Fruit fly (Drosophila melanogaster): ENCODE measurements around the gene Npc2d.

The Npc2d gene

DNA sequence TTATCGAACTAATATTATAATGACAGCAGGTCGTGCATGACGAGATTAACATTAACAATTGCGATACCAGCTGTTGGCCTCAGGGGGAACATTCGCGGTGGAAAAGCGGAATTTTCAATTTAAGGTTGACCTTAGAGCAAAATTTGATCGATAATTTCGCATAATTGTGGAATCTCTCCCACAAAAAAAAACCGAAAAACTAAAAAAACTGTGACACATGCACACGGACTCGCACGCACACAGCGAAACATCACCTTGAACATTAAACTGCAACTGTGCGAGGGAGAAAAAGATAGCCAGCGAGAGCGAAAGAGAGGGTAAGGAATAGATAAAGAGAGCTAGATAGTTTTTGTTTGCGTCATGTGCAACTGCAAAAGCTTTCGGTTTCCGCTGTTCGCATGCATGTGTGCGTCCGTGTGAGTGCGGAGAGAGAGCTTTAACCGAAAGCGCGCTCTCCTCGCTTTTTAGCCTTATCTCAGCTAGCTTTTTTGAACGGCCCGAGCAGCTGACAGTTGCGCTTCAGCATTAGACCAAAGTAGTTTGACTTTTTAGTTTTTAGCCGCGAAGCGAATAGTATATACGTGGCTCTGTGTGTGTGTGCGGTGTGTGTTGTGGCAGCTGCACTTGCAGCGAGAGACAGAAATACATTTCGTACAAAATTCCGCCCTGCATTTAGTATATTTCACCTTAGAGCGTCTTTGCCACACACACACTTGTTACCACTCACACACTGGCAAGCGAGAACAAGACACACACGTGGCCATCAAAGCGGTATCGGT lies 37.6 kb upstream of the Npc2d start (continued):
- TF ChIP-seq org-1 (GFP tag; optimal IDR thresholded peaks at IDR 0.05) (no peak), Deaf1 (tag; optimal IDR thresholded peaks at IDR 0.05) (peak; percentile 55), usp (GFP tag; optimal IDR thresholded peaks at IDR 0.05) (no peak), CG18619 (GFP tag; optimal IDR thresholded peaks at IDR 0.05) (no peak), sim (GFP tag; IDR thresholded peaks at IDR 0.05) (no peak), sd (tag; optimal IDR thresholded peaks at IDR 0.05) (peak; percentile 20), gem (tag; optimal IDR thresholded peaks at IDR 0.05) (no peak), Oli (tag; optimal IDR thresholded peaks at IDR 0.05) (no peak), TFAM (GFP tag; optimal IDR thresholded peaks at IDR 0.05) (no peak), ems (GFP tag; optimal IDR thresholded peaks at IDR 0.05) (no peak), Sry-δ (GFP tag; optimal IDR thresholded peaks at IDR 0.05) (no peak), Spps (tag; optimal IDR thresholded peaks at IDR 0.05) (no peak), ci (GFP tag; IDR thresholded peaks at IDR 0.05) (peak; percentile 77; the same call in 2 of the 3 replicates), CG11247 (GFP tag; IDR thresholded peaks at IDR 0.05) (no peak), sug (tag; optimal IDR thresholded peaks at IDR 0.05) (no peak), Gug (GFP tag; IDR thresholded peaks at IDR 0.05) (no peak), CG10431 (GFP tag; optimal IDR thresholded peaks at IDR 0.05) (no peak), CG12769 (tag; optimal IDR thresholded peaks at IDR 0.05) (peak; percentile 43), maf-S (GFP tag; optimal IDR thresholded peaks at IDR 0.05) (no peak), chif (GFP tag; optimal IDR thresholded peaks at IDR 0.05) (no peak), CG4328 (GFP tag; optimal IDR thresholded peaks at IDR 0.05) (no peak), CG11723 (GFP tag; optimal IDR thresholded peaks at IDR 0.05) (no peak), CG15479 (GFP tag; optimal IDR thresholded peaks at IDR 0.05) (no peak), crol (GFP tag; IDR thresholded peaks at IDR 0.05) (no peak), CG16815 (GFP tag; optimal IDR thresholded peaks at IDR 0.05) (no peak), zf30C (GFP tag; optimal IDR thresholded peaks at IDR 0.05) (no peak), pnt (GFP tag; optimal IDR thresholded peaks at IDR 0.05) (no peak), CG8281 (tag; optimal IDR thresholded peaks at IDR 0.05) (no peak), CG3838 (GFP tag; optimal IDR thresholded peaks at IDR 0.05) (no peak), sna (GFP tag; IDR thresholded peaks at IDR 0.05; ENCODE audit: partially characterized antibody) (0 out of 2 replicates have a peak, but pooled peaks have one; percentile 19), Bdp1 (GFP tag; optimal IDR thresholded peaks at IDR 0.05) (no peak), ro (GFP tag; IDR thresholded peaks at IDR 0.05) (no peak), GATAe (GFP tag; conservative IDR thresholded peaks at IDR 0.05) (no peak), onecut (GFP tag; IDR thresholded peaks at IDR 0.05) (no peak), CG15514 (GFP tag; optimal IDR thresholded peaks at IDR 0.05) (no peak), PHDP (tag; optimal IDR thresholded peaks at IDR 0.05) (no peak), Lim3 (GFP tag; IDR thresholded peaks at IDR 0.05) (no peak), CG6254 (GFP tag; optimal IDR thresholded peaks at IDR 0.05) (peak; percentile 6), unc-4 (GFP tag; IDR thresholded peaks at IDR 0.05; ENCODE audit: partially characterized antibody) (no peak), CG2875 (GFP tag; optimal IDR thresholded peaks at IDR 0.05) (no peak), CG1233 (GFP tag; optimal IDR thresholded peaks at IDR 0.05) (no peak), CG30403 (GFP tag; optimal IDR thresholded peaks at IDR 0.05) (no peak), CG10565 (GFP tag; optimal IDR thresholded peaks at IDR 0.05) (no peak), bbx (GFP tag; IDR thresholded peaks at IDR 0.05; ENCODE audit: partially characterized antibody) (peak; percentile 43; the same call in 1 of the 2 replicates), vnd (GFP tag; IDR thresholded peaks at IDR 0.05; ENCODE audit: partially characterized antibody) (no peak), NC2α (GFP tag; optimal IDR thresholded peaks at IDR 0.05) (no peak), CG7786 (GFP tag; optimal IDR thresholded peaks at IDR 0.05) (no peak), CG12104 (GFP tag; optimal IDR thresholded peaks at IDR 0.05) (no peak), Elba2 (GFP tag; optimal IDR thresholded peaks at IDR 0.05) (no peak)
